Worm (Caenorhabditis elegans) whole organism, L4 larva: Measurements from ENCODE around the gene abhd-12.
"Not testable (repeated sequence)": the region's sequence is repeated elsewhere in the genome, so short reads cannot be mapped to it uniquely, and the experiment has no call there.

Experiments used
- lim-7 ChIP-seq: fragments of 200-800 bp; sonication (Bioruptor generic); IDR thresholded peaks from 2 replicates; pipeline ENCODE4 v1.3.6; 2022; ENCODE audit warnings: missing genetic modification characterization, missing compliant biosample characterization
- lin-39 ChIP-seq: fragments of 150-350 bp; optimal IDR thresholded peaks from 2 replicates; lab custom pipeline; 2014; ENCODE audit warnings: missing biosample characterization, missing genetic modification reagents, missing genetic modification characterization
- nhr-6 ChIP-seq: fragments of 150-350 bp; optimal IDR thresholded peaks from 2 replicates; lab custom pipeline; 2014; ENCODE audit warnings: missing biosample characterization, missing genetic modification characterization
- skn-1 ChIP-seq: fragments of 150-350 bp; optimal IDR thresholded peaks from 2 replicates; lab custom pipeline; 2014; ENCODE audit warnings: missing biosample characterization, missing genetic modification characterization
- ztf-7 ChIP-seq: fragments of 150-350 bp; optimal IDR thresholded peaks from 2 replicates; lab custom pipeline; 2014; ENCODE audit warnings: missing biosample characterization, missing genetic modification characterization

ce11 chrV:8014710-8015314, 31.1 kb downstream of the abhd-12 start:
- TF ChIP-seq lim-7 (GFP tag; lab: Robert Waterston, UW): 0 out of 2 replicates have a peak, but pooled peaks have one; percentile 6
- not testable (repeated sequence) for TF ChIP-seq ztf-7; nhr-6 (tag; lab: Kevin White, UChicago); skn-1 (tag; lab: Kevin White, UChicago); lin-39 (tag; lab: Kevin White, UChicago)
